Fruit fly (Drosophila melanogaster): Measurements from ENCODE around the gene kz.

kz gene

DNA sequence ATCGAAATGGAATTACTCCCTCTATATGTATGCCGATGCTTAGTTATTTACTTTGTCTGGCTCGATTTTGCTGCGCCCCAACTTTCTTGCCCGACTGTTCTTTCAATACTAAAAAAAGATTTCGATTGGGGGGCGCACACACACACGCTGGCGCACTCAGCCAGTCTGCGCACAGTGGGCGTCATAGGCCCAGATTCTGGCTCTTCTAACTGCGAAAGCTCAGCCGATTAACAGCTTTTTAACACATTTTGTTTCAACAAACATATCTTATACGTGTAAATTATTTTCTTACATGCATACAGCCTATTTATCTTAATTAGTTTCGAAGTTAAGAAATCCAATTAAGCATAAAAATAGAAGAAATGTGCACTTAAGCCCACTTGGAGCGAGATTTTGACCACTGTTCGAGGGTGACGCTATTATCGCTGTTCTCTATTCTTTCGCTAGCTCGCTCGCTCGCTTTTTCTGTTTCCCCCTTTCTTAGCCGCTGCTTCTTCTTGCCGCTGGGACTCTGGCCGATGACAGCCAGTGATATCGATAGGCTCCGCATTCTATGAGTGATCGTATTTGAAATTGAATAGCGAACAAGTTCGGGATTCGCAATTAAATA is 19.5 kb downstream of the kz start, which contains the start of gene Vinc:
Vinc (minus strand) TSS at position 387 of the 610 bp plus-strand sequence.
- TF ChIP-seq CG6276 (GFP tag; optimal IDR thresholded peaks at IDR 0.05), result peak; percentile 91
- TF ChIP-seq svp (GFP tag), result peak; percentile 96
- TF ChIP-seq Ets96B (tag; optimal IDR thresholded peaks at IDR 0.05), result peak; percentile 90
- peak; percentile 94 for TF ChIP-seq Eip75B (GFP tag; optimal IDR thresholded peaks at IDR 0.05)
- TF ChIP-seq CG11294 (GFP tag; IDR thresholded peaks at IDR 0.05), result peak; percentile 66; the same call in 1 of the 2 replicates
- TF ChIP-seq CG10669 (GFP tag; optimal IDR thresholded peaks at IDR 0.05), result peak; percentile 93
- TF ChIP-seq CG6792 (GFP tag; optimal IDR thresholded peaks at IDR 0.05), result peak; percentile 81
- TF ChIP-seq achi (GFP tag; optimal IDR thresholded peaks at IDR 0.05), result no peak
- TF ChIP-seq OdsH (GFP tag; optimal IDR thresholded peaks at IDR 0.05), result no peak
- peak; percentile 89 to 93 for TF ChIP-seq ss (GFP tag; optimal IDR thresholded peaks at IDR 0.05)
- TF ChIP-seq CG4318 (GFP tag; optimal IDR thresholded peaks at IDR 0.05), result no peak
- TF ChIP-seq Gug (GFP tag; IDR thresholded peaks at IDR 0.05), result peak; percentile 82
- TF ChIP-seq vri (GFP tag; optimal IDR thresholded peaks at IDR 0.05), result peak; percentile 56
- peak; percentile 89 for TF ChIP-seq net (GFP tag; optimal IDR thresholded peaks at IDR 0.05)
- TF ChIP-seq fd59A (GFP tag; optimal IDR thresholded peaks at IDR 0.05), result peak; percentile 69
- peak; percentile 88 for TF ChIP-seq cyc (GFP tag; optimal IDR thresholded peaks at IDR 0.05)
- TF ChIP-seq CG1621 (tag; optimal IDR thresholded peaks at IDR 0.05), result peak; percentile 73
- no peak for TF ChIP-seq CG10631 (GFP tag; optimal IDR thresholded peaks at IDR 0.05)
- TF ChIP-seq salr (GFP tag; optimal IDR thresholded peaks at IDR 0.05), result peak in 1 of 2 experiments; percentile 37
- TF ChIP-seq fd85E (GFP tag; optimal IDR thresholded peaks at IDR 0.05), result no peak
- TF ChIP-seq CG7368 (GFP tag; optimal IDR thresholded peaks at IDR 0.05), result peak; percentile 93
- TF ChIP-seq Ets21C (GFP tag; optimal IDR thresholded peaks at IDR 0.05), result peak; percentile 68
- peak; percentile 84 for TF ChIP-seq CG8119 (GFP tag; IDR thresholded peaks at IDR 0.05)
- TF ChIP-seq Eip93F (GFP tag; optimal IDR thresholded peaks at IDR 0.05), result peak; percentile 85
- TF ChIP-seq CG3032 (tag; optimal IDR thresholded peaks at IDR 0.05), result peak; percentile 92
- TF ChIP-seq CG8632 (GFP tag; optimal IDR thresholded peaks at IDR 0.05), result peak; percentile 84
- TF ChIP-seq CG32006 (GFP tag; optimal IDR thresholded peaks at IDR 0.05), result peak; percentile 78
- TF ChIP-seq CG16779 (tag; optimal IDR thresholded peaks at IDR 0.05), result peak; percentile 91
- TF ChIP-seq eg (GFP tag; IDR thresholded peaks at IDR 0.05), result peak; percentile 86
- peak; percentile 82 for TF ChIP-seq Sox14 (GFP tag; optimal IDR thresholded peaks at IDR 0.05)
- TF ChIP-seq Hr38 (GFP tag; optimal IDR thresholded peaks at IDR 0.05), result no peak
- TF ChIP-seq Sox102F (GFP tag; optimal IDR thresholded peaks at IDR 0.05), result no peak
- TF ChIP-seq dsx (GFP tag; optimal IDR thresholded peaks at IDR 0.05; ENCODE audit: poor library complexity, severe bottlenecking), result peak; percentile 89
- peak; percentile 93 for TF ChIP-seq CG6808 (GFP tag; optimal IDR thresholded peaks at IDR 0.05)
- peak; percentile 84 for TF ChIP-seq esn (GFP tag; optimal IDR thresholded peaks at IDR 0.05)
- peak; percentile 95 for TF ChIP-seq fkh (GFP tag; optimal IDR thresholded peaks at IDR 0.05)
- no peak for TF ChIP-seq pdm3 (GFP tag; optimal IDR thresholded peaks at IDR 0.05)
- no peak for TF ChIP-seq Hr4 (GFP tag; optimal IDR thresholded peaks at IDR 0.05)
- peak; percentile 77 for TF ChIP-seq lz (GFP tag; optimal IDR thresholded peaks at IDR 0.05)
- peak; percentile 90 for TF ChIP-seq CG3919 (GFP tag; optimal IDR thresholded peaks at IDR 0.05)
- peak; percentile 74 for TF ChIP-seq CG31627 (GFP tag; optimal IDR thresholded peaks at IDR 0.05)
- TF ChIP-seq CG15336 (GFP tag; IDR thresholded peaks at IDR 0.05), result peak; percentile 77
- peak; percentile 79 for TF ChIP-seq CG11902 (GFP tag; optimal IDR thresholded peaks at IDR 0.05)
- peak; percentile 70 for TF ChIP-seq Lpt (GFP tag; optimal IDR thresholded peaks at IDR 0.05)
- peak; percentile 85 for TF ChIP-seq CG8319 (GFP tag; optimal IDR thresholded peaks at IDR 0.05)
- TF ChIP-seq CG9139 (GFP tag; optimal IDR thresholded peaks at IDR 0.05), result peak; percentile 75
- TF ChIP-seq spab (GFP tag; optimal IDR thresholded peaks at IDR 0.05), result peak; percentile 87
- TF ChIP-seq dac (GFP tag; optimal IDR thresholded peaks at IDR 0.05), result peak; percentile 58
- TF ChIP-seq Smox (GFP tag; optimal IDR thresholded peaks at IDR 0.05), result no peak
- TF ChIP-seq Hr39 (GFP tag; optimal IDR thresholded peaks at IDR 0.05), result peak; percentile 79
- TF ChIP-seq topi (GFP tag; optimal IDR thresholded peaks at IDR 0.05), result peak; percentile 90
